Worm (Caenorhabditis elegans) whole organism, L4/young adult: Measurements from ENCODE around the gene arx-2.
A peak's percentile ranks its signal among the peaks of the same experiment; 100 is the strongest.
"Not testable (repeated sequence)": the region's sequence is repeated elsewhere in the genome, so short reads cannot be mapped to it uniquely, and the experiment has no call there.

Experiments used
- W03F9.2 ChIP-seq: fragments of 150-350 bp; optimal IDR thresholded peaks from 2 replicates; lab custom pipeline; 2014; ENCODE audit warnings: missing biosample characterization, missing genetic modification characterization
- dao-5 ChIP-seq: sonication (generic microtip); optimal IDR thresholded peaks from 2 replicates; lab custom pipeline; 2016; ENCODE audit warnings: missing genotype, missing genetic modification characterization, moderate library complexity, missing compliant biosample characterization
- him-1 ChIP-seq: sonication (generic microtip); optimal IDR thresholded peaks from 2 replicates; lab custom pipeline; 2016; ENCODE audit warnings: missing genotype, missing genetic modification reagents, missing genetic modification characterization, missing compliant biosample characterization

The arx-2 gene

DNA sequence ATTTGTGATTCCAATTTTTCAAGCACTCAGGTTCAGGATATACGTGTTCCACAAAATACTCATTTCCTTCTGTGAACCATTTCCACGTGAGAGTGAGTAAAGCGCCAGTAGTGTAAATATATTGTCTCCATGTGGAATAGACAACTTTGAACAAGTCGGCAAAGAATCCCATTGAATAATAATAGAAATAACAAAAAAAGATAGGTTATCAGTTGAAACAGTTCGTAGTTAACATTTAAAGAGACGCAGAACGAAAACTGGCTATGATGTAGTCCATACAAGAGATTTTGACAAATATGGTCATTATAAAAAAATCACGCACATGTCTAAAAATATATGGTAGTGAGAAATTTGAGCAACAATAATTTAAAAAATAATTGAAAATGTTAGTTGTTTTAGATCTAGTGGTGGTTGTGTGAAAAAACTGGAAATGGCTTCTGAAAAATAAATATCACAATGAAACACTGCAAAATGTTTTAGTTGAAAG, 19.4 kb upstream of the arx-2 start, which contains the start of gene ceeh-2:
Gene ceeh-2, minus strand, starts transcription at position 437 of the 487 bp plus-strand sequence.
- TF ChIP-seq him-1 = no peak

DNA sequence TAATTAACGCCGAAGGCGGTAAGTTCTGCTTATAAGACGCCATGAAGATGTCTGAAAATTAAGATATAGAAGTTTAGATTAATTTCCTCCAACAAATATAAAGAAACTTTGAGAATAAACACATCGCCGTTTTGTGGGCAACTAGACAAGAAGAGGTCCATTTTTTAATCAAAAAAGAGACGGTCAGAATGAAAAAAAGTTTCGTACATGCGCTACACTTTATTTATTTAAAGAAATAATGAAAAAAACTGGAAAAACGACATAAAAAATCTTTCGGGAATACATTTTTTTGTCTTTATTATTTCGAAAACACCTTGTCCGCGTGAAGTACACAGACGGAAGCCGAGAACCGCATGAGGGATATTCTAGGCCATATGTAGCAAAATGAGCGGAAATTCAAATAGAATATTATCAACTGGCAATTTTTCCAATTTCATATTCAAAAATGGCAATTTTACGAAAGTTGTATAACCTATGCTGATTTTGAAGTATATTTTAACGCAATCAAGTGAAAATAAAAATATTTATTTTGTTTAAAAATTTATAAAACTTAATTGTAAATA, 17.7 kb upstream of the arx-2 start, which contains the start of gene sluh-7:
Gene sluh-7, minus strand, starts transcription at position 51 of the 563 bp plus-strand sequence.
- TF ChIP-seq dao-5 (tag; lab: Kevin White, UChicago) (no peak), him-1 (peak; percentile 32), W03F9.2 (tag; lab: Kevin White, UChicago) (peak; percentile 86)

DNA sequence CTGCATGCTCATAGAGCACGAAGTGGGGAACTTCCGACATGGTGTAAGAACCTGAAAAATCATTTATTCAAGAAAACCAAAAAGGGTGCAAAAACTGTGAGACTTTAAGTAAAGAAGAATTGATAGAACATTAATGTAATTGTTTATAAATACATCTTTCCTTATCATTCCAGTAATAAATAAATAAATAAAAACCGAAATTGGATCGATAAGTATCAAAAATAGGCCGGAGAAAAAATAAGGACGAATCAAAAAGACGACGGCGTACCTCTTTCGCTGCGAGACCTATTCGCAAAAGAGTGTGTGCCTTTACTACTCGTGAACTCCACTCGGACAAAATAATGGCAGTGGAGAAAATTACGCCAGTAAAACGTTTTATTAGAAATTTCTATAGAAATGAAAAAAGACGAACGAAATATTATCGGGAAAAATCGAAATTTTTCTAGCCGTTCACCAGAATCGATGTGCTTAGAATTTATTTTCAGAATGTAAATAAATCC, 14.8 kb upstream of the arx-2 start, which contains the start of gene nol-56:
Gene nol-56, minus strand, starts transcription at position 51 of the 500 bp plus-strand sequence.
- TF ChIP-seq W03F9.2 (tag; lab: Kevin White, UChicago) (peak; percentile 93), him-1 (peak; percentile 28), dao-5 (tag; lab: Kevin White, UChicago) (no peak)

DNA sequence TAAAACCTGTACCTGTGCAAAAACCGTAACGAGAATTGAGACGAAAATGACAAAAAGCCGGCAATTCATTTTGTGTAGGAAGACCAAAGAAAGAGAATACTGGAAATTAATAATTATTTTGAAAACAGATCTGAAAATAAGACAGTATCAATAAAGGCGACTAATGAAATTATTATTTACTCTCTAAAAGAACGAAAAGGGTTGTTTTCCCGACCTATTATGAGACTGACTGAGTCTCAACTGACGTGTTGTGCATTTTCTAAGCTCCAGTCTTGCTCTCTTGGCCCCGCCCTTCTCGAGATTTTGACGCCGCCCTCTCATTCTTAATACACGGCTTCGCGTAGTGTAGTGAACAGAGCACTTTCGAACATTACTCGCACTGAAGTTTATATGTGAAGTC, 11.9 kb upstream of the arx-2 start, which contains the start of gene K07C5.9:
Gene K07C5.9, minus strand, starts transcription at position 101 of the 400 bp plus-strand sequence.
- TF ChIP-seq dao-5 (tag; lab: Kevin White, UChicago) (no peak), W03F9.2 (tag; lab: Kevin White, UChicago) (no peak), him-1 (no peak)

DNA sequence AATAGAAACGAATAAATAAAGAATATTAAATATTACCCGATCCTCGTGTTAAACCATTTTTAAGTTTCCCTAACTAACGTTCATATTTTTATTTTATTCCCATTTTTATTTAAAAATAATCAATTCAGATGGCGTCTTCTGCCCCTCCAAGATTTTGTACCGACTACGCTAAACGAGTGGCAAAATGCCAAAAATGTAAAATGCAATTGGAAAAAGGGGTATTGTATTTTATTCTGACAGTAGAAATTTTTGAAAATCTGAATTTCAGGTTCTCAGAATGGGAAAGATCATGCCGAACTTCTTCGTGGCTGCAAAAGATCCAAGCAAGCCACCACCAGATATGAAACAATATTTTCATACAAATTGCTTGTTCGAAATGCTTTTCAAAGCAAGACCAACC, 4.7 kb upstream of the arx-2 start, which contains the start of gene K07C5.3:
Gene K07C5.3, plus strand, starts transcription at position 129 of the 400 bp plus-strand sequence.
- TF ChIP-seq dao-5 (tag; lab: Kevin White, UChicago) (no peak), him-1 (no peak), W03F9.2 (tag; lab: Kevin White, UChicago) (no peak)

DNA sequence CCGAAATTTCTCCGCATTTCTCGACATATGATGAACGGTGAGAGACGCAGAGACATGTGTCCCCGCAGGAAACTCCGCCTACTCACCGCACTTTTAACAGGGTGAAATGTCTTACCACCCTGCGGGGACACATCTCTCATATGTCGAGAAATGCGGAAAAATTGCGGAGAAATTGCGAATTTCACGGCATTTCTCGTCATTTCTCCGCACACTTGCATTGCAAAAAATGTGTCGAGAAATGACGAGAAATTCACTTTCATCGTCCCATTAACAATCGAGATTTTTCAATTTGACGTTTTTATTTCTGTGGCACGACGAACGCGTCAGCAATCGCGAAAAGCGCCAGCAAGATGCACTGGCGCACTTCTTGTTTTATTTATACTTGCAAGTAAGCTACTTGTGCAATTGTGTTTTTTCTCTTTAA, 3.8 kb upstream of the arx-2 start, which contains the start of gene K07C5.13:
Gene K07C5.13, plus strand, starts transcription at position 151 of the 424 bp plus-strand sequence.
- not testable (repeated sequence) for TF ChIP-seq him-1; W03F9.2 (tag; lab: Kevin White, UChicago); dao-5 (tag; lab: Kevin White, UChicago)

DNA sequence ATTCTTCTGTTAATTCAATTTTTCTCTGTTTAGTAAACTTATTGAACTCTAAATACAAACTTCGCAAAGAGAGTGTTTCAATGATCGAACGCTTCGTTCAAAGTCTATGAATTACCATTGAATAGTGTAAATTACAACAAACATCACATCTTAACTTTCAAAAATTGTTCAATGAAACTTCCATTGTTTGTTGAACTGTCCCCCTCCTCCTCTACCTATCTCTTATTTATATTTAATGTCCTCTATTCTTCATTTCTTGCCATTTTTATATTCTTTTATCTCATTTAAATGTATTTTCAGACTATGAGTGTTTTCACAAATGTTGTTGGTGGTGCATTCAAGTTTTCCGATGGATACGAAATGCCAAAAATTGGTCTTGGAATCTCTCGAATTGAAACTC, 1.0 kb upstream of the arx-2 start, which contains the start of gene K07C5.2:
Gene K07C5.2, plus strand, starts transcription at position 301 of the 400 bp plus-strand sequence.
- no peak for TF ChIP-seq dao-5 (tag; lab: Kevin White, UChicago)
- TF ChIP-seq him-1 = no peak
- TF ChIP-seq W03F9.2 (tag; lab: Kevin White, UChicago) = no peak

DNA sequence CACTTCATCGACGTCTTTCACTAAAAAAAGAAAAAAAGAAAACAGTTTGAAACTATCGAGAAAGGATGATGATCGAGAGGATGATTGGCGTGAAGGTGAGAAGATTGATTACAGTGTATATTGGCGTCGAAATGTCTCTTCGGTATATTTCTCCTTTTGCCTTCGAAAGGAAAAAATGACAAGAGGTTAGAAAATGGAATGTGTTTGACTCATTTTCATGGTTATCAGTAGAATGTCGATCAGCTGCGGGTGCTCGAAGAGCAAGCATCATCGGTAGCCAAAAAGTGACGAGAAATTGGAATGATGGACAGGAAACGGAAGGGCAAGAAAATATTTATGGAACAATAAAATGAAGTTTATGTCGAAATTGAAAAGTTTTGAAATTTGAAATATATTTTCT, 4.3 kb downstream of the arx-2 start:
- no peak for TF ChIP-seq dao-5 (tag; lab: Kevin White, UChicago)
- no peak for TF ChIP-seq him-1
- no peak for TF ChIP-seq W03F9.2 (tag; lab: Kevin White, UChicago)

DNA sequence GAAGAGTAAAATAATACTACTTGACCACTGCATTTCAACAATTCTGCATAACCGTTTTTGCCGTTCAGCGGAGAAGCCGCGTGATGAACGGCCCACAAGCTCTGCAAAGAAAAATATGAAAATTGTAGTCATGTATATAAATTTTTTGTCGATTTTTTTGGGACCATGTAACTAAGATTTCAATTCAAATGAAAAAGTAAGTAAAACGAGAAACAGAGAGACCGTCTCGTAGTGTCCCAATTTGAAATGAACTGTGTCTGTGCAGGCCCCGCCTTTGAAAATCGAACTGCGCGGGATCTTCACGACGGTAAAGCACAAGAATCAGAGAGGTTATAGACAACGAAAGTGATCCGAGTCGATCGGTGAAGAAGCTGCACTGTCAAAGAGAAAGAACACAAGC, 6.1 kb downstream of the arx-2 start, which contains the start of gene crm-1:
Gene crm-1, minus strand, starts transcription at position 101 of the 400 bp plus-strand sequence.
- TF ChIP-seq dao-5 (tag; lab: Kevin White, UChicago) = no peak
- TF ChIP-seq him-1 = no peak
- no peak for TF ChIP-seq W03F9.2 (tag; lab: Kevin White, UChicago)

DNA sequence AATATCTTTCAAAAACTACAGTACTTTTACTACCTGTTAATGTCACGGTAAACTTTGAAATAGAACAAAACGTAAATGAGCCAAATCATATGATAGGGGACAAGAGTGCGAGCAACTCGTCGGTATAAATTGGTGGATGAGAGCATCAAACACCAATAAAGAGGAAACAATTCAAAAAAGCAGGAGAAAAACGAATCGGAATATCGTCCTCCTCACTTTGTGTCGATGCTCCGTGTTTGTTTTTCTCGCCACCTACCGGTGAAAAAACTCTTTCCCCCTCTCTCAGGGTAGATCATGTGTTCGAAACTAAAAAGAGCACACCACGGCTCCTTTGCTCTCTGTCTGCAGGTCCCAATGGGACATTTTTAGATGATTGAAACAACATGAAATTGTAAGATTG, 10.1 kb downstream of the arx-2 start:
- TF ChIP-seq dao-5 (tag; lab: Kevin White, UChicago) = no peak
- no peak for TF ChIP-seq W03F9.2 (tag; lab: Kevin White, UChicago)
- no peak for TF ChIP-seq him-1

DNA sequence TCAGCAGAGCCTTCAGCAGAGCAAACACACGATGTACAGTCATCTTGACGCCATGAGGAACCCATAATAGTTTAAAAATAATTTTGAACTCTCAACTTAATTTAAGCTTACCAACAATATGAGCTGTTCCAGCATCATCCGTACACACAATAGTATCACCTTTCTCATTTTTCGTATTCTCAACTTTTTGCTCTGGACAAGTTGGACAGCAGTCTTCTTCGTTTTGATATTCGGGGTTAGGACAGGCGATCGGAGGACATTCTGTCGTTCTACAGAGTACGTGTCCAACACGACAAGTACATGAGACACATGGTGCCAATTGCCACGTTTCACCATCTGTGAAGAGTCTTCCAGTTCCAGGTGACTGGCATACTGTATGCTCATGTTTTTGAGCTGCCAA, 14.6 kb downstream of the arx-2 start:
- TF ChIP-seq him-1 (no peak), W03F9.2 (tag; lab: Kevin White, UChicago) (no peak), dao-5 (tag; lab: Kevin White, UChicago) (no peak)

DNA sequence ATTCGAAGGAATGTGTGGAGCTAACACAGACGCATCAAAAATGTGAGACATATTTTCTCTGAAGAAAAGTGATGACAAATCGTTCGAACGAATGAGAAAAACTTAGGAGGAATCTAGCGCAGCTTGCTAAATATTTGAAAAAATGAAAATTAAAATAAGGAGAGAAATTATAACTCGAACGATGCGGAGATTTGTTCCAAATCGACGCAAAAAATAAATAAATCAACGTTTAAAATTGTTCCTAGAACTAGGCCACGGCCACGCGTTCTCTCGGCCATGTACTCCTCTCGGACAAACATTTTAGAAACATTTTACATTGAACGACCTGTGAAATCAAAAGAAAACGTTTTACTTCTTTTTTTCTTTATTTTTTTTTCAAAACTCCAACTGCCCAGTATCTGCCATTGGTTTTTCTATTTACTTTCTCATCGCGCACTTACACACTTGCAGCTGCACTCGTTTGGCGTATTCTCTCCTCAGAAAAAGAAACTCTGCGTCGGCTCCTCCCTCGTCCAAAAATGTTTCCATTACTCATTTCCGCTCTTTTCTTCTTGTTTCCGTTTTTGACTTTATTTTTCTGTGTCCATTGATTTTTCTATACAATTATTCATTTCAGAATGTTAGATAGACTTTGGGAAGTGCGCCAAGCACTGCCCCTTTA, 17.9 kb downstream of the arx-2 start, which contains the start of the genes gna-1 and B0024.13:
Gene gna-1, minus strand, starts transcription at position 51 of the 661 bp plus-strand sequence.
Gene B0024.13, plus strand, starts transcription at position 611 of the 661 bp plus-strand sequence.
- TF ChIP-seq dao-5 (tag; lab: Kevin White, UChicago) = no peak

DNA sequence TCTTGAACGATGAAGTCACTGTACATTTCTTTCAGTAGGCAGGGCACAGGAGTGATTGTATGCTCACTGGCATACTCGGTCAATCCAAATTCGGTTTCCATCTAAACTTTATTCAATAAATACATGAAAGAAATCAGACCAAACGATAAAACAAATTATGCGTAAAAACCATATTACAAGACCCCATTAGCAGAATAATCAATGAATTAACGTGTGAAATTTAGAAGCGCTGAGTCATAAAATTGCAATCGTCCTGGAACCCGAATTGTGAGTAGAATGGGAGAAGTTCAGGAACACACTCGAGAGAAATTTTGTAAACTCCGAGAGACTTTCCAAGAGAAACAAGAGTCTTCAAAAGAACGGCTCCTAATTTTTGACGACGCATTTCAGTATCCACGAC, 18.7 kb downstream of the arx-2 start, which contains the start of gene B0024.11:
Gene B0024.11, minus strand, starts transcription at position 101 of the 400 bp plus-strand sequence.
- TF ChIP-seq dao-5 (tag; lab: Kevin White, UChicago) (no peak), him-1 (no peak), W03F9.2 (tag; lab: Kevin White, UChicago) (no peak)

DNA sequence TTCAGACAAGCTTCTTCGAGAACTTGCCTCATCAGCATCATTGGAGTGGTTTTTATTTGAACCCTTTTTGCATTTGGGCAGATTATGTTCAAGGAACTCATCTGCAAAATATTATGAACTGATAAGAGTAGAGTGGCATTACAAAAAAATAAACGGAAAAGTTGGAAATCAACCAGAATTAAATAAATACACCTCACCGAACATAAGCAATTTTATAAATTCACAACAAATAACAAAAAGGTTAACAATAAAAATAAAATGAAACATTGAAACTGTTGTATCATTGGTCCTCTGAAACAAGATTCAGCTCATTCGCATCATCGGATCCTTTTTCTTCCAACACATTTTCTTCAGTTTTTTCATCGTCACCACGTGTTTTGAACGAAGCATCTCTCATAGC, 20.9 kb downstream of the arx-2 start, which contains the start of gene asps-1:
Gene asps-1, minus strand, starts transcription at position 101 of the 400 bp plus-strand sequence.
- TF ChIP-seq him-1 = no peak
- no peak for TF ChIP-seq dao-5 (tag; lab: Kevin White, UChicago)
- TF ChIP-seq W03F9.2 (tag; lab: Kevin White, UChicago) = no peak
